Worm (Caenorhabditis elegans) whole organism, L2 larva: ENCODE data around the gene lin-24.

Experiments
- C34F6.9 ChIP-seq: fragments of 150-350 bp; optimal IDR thresholded peaks from 2 replicates; lab custom pipeline; 2014; ENCODE audit warnings: missing biosample characterization, missing genetic modification characterization
- F13H6.1 ChIP-seq: sonication (generic microtip); optimal IDR thresholded peaks from 2 replicates; lab custom pipeline; 2016; ENCODE audit warnings: missing genetic modification characterization, missing compliant biosample characterization
- Y55F3AM.14 ChIP-seq: fragments of 200-800 bp; sonication (Bioruptor generic); optimal IDR thresholded peaks from 2 replicates; lab custom pipeline; 2018; ENCODE audit warnings: mild to moderate bottlenecking, missing genetic modification characterization, missing compliant biosample characterization
- alr-1 ChIP-seq: fragments of 150-350 bp; optimal IDR thresholded peaks from 2 replicates; lab custom pipeline; 2014; ENCODE audit warnings: missing biosample characterization, missing genetic modification characterization
- blmp-1 ChIP-seq: sonication (generic microtip); optimal IDR thresholded peaks from 2 replicates; lab custom pipeline; 2017; ENCODE audit warnings: missing genetic modification characterization, mild to moderate bottlenecking, missing compliant biosample characterization, antibody characterized with exemption, moderate library complexity; ENCODE audit not compliant: insufficient read depth
- ceh-82 ChIP-seq: fragments of 150-350 bp; optimal IDR thresholded peaks from 2 replicates; lab custom pipeline; 2014; ENCODE audit warnings: missing biosample characterization, missing genetic modification characterization
- elt-1 ChIP-seq: fragments of 150-350 bp; optimal IDR thresholded peaks from 2 replicates; lab custom pipeline; 2014; ENCODE audit warnings: missing biosample characterization, missing genetic modification characterization
- fos-1 ChIP-seq: fragments of 150-350 bp; optimal IDR thresholded peaks from 2 replicates; lab custom pipeline; 2014; ENCODE audit warnings: missing biosample characterization, missing genetic modification characterization
- gmeb-1 ChIP-seq: fragments of 150-350 bp; optimal IDR thresholded peaks from 2 replicates; lab custom pipeline; 2014; ENCODE audit warnings: missing biosample characterization, missing genetic modification characterization
- lin-11 ChIP-seq: fragments of 150-350 bp; sonication (generic microtip); optimal IDR thresholded peaks from 2 replicates; lab custom pipeline; 2014; ENCODE audit warnings: missing biosample characterization, missing genetic modification characterization, inconsistent platforms, mixed read lengths
- lin-13 ChIP-seq: fragments of 150-350 bp; optimal IDR thresholded peaks from 2 replicates; lab custom pipeline; 2014; ENCODE audit warnings: missing biosample characterization, missing genetic modification reagents, missing genetic modification characterization
- lsy-2 ChIP-seq, 2 experiments: fragments of 150-350 bp in 1 of 2; sonication (generic microtip) in 1 of 2; optimal IDR thresholded peaks; 2 replicates each; lab custom pipeline; 2014 to 2017; ENCODE audit warnings: missing biosample characterization in 2 of 2, missing genetic modification characterization in 2 of 2
- mdl-1 ChIP-seq, 2 experiments: fragments of 150-350 bp in 1 of 2; sonication (generic microtip) in 1 of 2; optimal IDR thresholded peaks; 2 replicates each; lab custom pipeline; 2017; ENCODE audit warnings: missing biosample characterization in 2 of 2, missing genetic modification characterization in 2 of 2
- nhr-11 ChIP-seq: fragments of 150-350 bp; optimal IDR thresholded peaks from 2 replicates; lab custom pipeline; 2014; ENCODE audit warnings: missing biosample characterization, missing genetic modification characterization
- nhr-129 ChIP-seq: fragments of 150-350 bp; optimal IDR thresholded peaks from 2 replicates; lab custom pipeline; 2014; ENCODE audit warnings: missing biosample characterization, missing genetic modification characterization
- nhr-21 ChIP-seq: fragments of 150-350 bp; optimal IDR thresholded peaks from 2 replicates; lab custom pipeline; 2014; ENCODE audit warnings: missing biosample characterization, missing genetic modification characterization
- nhr-23 ChIP-seq: fragments of 150-350 bp; optimal IDR thresholded peaks from 2 replicates; lab custom pipeline; 2014; ENCODE audit warnings: missing biosample characterization, missing genetic modification reagents, missing genetic modification characterization
- nhr-237 ChIP-seq: fragments of 150-350 bp; optimal IDR thresholded peaks from 2 replicates; lab custom pipeline; 2014; ENCODE audit warnings: missing biosample characterization, missing genetic modification characterization
- nhr-25 ChIP-seq: fragments of 150-350 bp; sonication (generic microtip); optimal IDR thresholded peaks from 3 replicates; lab custom pipeline; 2014; ENCODE audit warnings: missing biosample characterization, missing genetic modification characterization
- nhr-6 ChIP-seq: fragments of 150-350 bp; optimal IDR thresholded peaks from 2 replicates; lab custom pipeline; 2014; ENCODE audit warnings: missing biosample characterization, missing genetic modification characterization
- nhr-77 ChIP-seq: fragments of 150-350 bp; optimal IDR thresholded peaks from 2 replicates; lab custom pipeline; 2014; ENCODE audit warnings: missing biosample characterization, missing genetic modification characterization
- peb-1 ChIP-seq: fragments of 150-350 bp; optimal IDR thresholded peaks from 2 replicates; lab custom pipeline; 2014; ENCODE audit warnings: missing biosample characterization, missing genetic modification characterization
- sem-4 ChIP-seq: fragments of 150-350 bp; optimal IDR thresholded peaks from 2 replicates; lab custom pipeline; 2014; ENCODE audit warnings: missing biosample characterization, missing genetic modification reagents, missing genetic modification characterization
- skn-1 ChIP-seq: sonication (generic microtip); optimal IDR thresholded peaks from 2 replicates; lab custom pipeline; 2017; ENCODE audit warnings: missing biosample characterization, missing genetic modification characterization
- sma-3 ChIP-seq: sonication (generic microtip); optimal IDR thresholded peaks from 2 replicates; lab custom pipeline; 2016; ENCODE audit warnings: missing genetic modification reagents, missing genetic modification characterization, missing compliant biosample characterization
- unc-39 ChIP-seq: fragments of 150-350 bp; optimal IDR thresholded peaks from 2 replicates; lab custom pipeline; 2014; ENCODE audit warnings: missing biosample characterization, missing genetic modification characterization
- unc-55 ChIP-seq: fragments of 150-350 bp; sonication (generic microtip); optimal IDR thresholded peaks from 3 replicates; lab custom pipeline; 2014; ENCODE audit warnings: missing biosample characterization, missing genetic modification reagents, missing genetic modification characterization
- unc-62 ChIP-seq: fragments of 150-350 bp; optimal IDR thresholded peaks from 2 replicates; lab custom pipeline; 2014; ENCODE audit warnings: missing biosample characterization, missing genetic modification reagents, missing genetic modification characterization
- zag-1 ChIP-seq: fragments of 150-350 bp; optimal IDR thresholded peaks from 2 replicates; lab custom pipeline; 2014; ENCODE audit warnings: missing biosample characterization, missing genetic modification characterization
- ztf-1 ChIP-seq: fragments of 200-800 bp; sonication (Bioruptor generic); conservative IDR thresholded peaks from 2 replicates; pipeline ENCODE4 v1.3.6; 2022; ENCODE audit warnings: missing genetic modification characterization, missing compliant biosample characterization
- ztf-4 ChIP-seq: fragments of 150-350 bp; optimal IDR thresholded peaks from 2 replicates; lab custom pipeline; 2014; ENCODE audit warnings: missing biosample characterization, missing genetic modification characterization

The lin-24 gene

DNA sequence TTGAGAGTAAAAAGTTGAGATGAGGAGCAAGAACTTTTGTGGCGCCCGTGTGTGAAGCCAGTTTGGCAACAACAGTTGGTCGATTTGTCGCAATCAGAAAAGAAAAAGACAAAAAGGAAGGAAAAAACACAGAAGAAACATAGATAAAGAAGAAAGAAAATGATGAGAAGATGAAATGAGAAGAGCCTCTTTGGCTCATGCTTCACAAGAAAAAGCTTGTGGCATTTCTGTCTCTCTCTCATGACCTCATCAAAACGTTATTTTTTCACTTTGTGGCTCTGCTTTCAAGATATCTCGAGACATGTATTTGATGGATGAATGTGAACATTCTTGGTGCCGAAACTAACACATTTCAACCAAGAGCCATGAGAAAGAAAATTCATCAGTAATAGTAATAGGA lies 16.2 kb upstream of the lin-24 start:
- TF ChIP-seq nhr-129 (peak; percentile 94), lsy-2 (tag; optimal IDR thresholded peaks at IDR 0.05; lab: Kevin White, UChicago) (peak in 1 of 2 experiments; percentile 23), nhr-23 (tag; lab: Kevin White, UChicago) (no peak), F13H6.1 (tag; lab: Kevin White, UChicago) (peak; percentile 63), blmp-1 (tag; lab: Kevin White, UChicago) (no peak), C34F6.9 (peak; percentile 35), nhr-21 (tag; lab: Kevin White, UChicago) (no peak), unc-62 (no peak)

DNA sequence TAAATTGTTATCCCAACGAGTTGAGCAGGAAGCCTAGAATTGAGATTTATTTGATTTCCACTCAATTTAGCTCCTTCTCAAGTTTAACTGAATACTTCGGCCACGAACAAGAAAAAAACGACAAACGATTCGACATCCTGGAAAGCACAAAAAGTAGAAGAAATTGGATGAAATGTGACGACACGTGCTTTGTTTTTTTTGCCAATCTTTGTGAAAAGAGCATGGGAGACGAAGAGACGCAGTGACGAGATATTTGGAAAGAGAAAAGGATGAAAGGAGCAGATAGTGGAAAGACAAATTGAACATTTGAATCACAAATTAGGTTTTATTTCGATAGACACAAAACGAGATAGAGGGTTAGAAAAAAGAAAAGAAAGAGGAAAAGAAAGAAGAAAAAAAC lies 14.8 kb upstream of the lin-24 start:
- TF ChIP-seq nhr-129 (peak; percentile 82), unc-39 (tag; lab: Kevin White, UChicago) (no peak), mdl-1 (tag; optimal IDR thresholded peaks at IDR 0.05; lab: Kevin White, UChicago) (peak in 1 of 2 experiments; percentile 23), C34F6.9 (peak; percentile 39), sem-4 (tag; lab: Kevin White, UChicago) (peak; percentile 60), lsy-2 (tag; optimal IDR thresholded peaks at IDR 0.05; lab: Kevin White, UChicago) (peak in 1 of 2 experiments; percentile 14), nhr-25 (tag; lab: Kevin White, UChicago) (no peak)

- no peak for TF ChIP-seq ztf-1 (GFP tag; lab: Robert Waterston, UW)
- no peak for TF ChIP-seq elt-1 (tag; lab: Kevin White, UChicago)
- TF ChIP-seq fos-1 (tag; lab: Kevin White, UChicago) = no peak
- no peak for TF ChIP-seq alr-1 (tag; lab: Kevin White, UChicago)
- no peak for TF ChIP-seq gmeb-1
- TF ChIP-seq sma-3 (GFP tag; lab: Kevin White, UChicago) = no peak
- TF ChIP-seq peb-1 (tag; lab: Kevin White, UChicago) = no peak
- TF ChIP-seq nhr-237 (tag; lab: Kevin White, UChicago) = no peak
- no peak for TF ChIP-seq nhr-21 (tag; lab: Kevin White, UChicago)
- no peak for TF ChIP-seq lin-11
- no peak for TF ChIP-seq nhr-129
- no peak for TF ChIP-seq nhr-11 (tag; lab: Kevin White, UChicago)
- no peak for TF ChIP-seq ztf-4 (tag; lab: Kevin White, UChicago)
- TF ChIP-seq nhr-6 (tag; lab: Kevin White, UChicago) = no peak
- no peak for TF ChIP-seq zag-1
- no peak for TF ChIP-seq nhr-23 (tag; lab: Kevin White, UChicago)
- TF ChIP-seq lsy-2 (tag; optimal IDR thresholded peaks at IDR 0.05; lab: Kevin White, UChicago) = no peak
- no peak for TF ChIP-seq nhr-77
- TF ChIP-seq skn-1 (tag; lab: Kevin White, UChicago) = no peak
- no peak for TF ChIP-seq unc-62
Observed at ce11 chrIV:12120536-12120935, 8.8 kb upstream of the lin-24 start.

DNA sequence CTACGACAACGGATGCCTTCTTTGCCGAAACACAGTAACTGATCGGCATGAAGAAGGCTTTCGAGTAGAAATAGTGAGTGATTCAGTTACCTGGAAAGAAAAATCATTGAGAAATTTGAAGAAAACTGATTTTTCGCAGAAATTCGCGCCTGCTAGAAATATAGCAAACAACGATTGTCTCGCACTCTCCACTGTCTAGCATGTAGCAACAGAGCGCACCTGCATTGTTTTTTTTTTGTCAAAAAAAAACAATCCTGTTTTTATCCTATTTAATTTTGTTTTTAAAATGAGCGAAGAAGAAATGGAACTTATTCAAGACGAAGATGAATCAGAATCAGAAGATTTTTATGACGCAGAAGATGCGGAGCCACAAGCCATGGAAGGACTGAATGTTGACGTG lies 8.2 kb upstream of the lin-24 start, which contains the start of the genes ddb-1 and M18.6:
TSS of gene ddb-1 (minus strand) at position 90 of the 400 bp plus-strand sequence.
TSS of gene M18.6 (plus strand) at position 235 of the 400 bp plus-strand sequence.
- TF ChIP-seq nhr-129 = peak; percentile 76
- peak in 1 of 2 experiments; percentile 55 for TF ChIP-seq lsy-2 (tag; optimal IDR thresholded peaks at IDR 0.05; lab: Kevin White, UChicago)
- TF ChIP-seq C34F6.9 = peak; percentile 71
- no peak for TF ChIP-seq nhr-237 (tag; lab: Kevin White, UChicago)
- peak; percentile 68 for TF ChIP-seq unc-55
- no peak for TF ChIP-seq sem-4 (tag; lab: Kevin White, UChicago)

- no peak for TF ChIP-seq Y55F3AM.14 (GFP tag; lab: Kevin White, UChicago)
- TF ChIP-seq ceh-82 (tag; lab: Kevin White, UChicago) = no peak
- peak; percentile 33 for TF ChIP-seq nhr-129
- TF ChIP-seq C34F6.9 = peak; percentile 61
- peak in 1 of 2 experiments; percentile 32 for TF ChIP-seq lsy-2 (tag; optimal IDR thresholded peaks at IDR 0.05; lab: Kevin White, UChicago)
- peak; percentile 8 for TF ChIP-seq fos-1 (tag; lab: Kevin White, UChicago)
- TF ChIP-seq unc-55 = peak; percentile 49
- no peak for TF ChIP-seq lin-13 (GFP tag; lab: Kevin White, UChicago)
Observed at ce11 chrIV:12122874-12123664, 6.2 kb upstream of the lin-24 start, which contains the start of gene aly-3. aly-3 (plus strand) TSS chrIV:12123282.
